Worm (Caenorhabditis elegans) whole organism, midembryonic: ENCODE measurements around the gene fipr-13.

Experiments used
- T22C8.4 ChIP-seq: fragments of 200-800 bp; sonication (Bioruptor generic); IDR thresholded peaks from 2 replicates; pipeline ENCODE4 v1.3.6; 2022; ENCODE audit warnings: missing genetic modification characterization, missing compliant biosample characterization
- cog-1 ChIP-seq: sonication (generic microtip); optimal IDR thresholded peaks from 2 replicates; lab custom pipeline; 2016; ENCODE audit warnings: missing genetic modification characterization, missing compliant biosample characterization
- flt-1 ChIP-seq: fragments of 200-800 bp; sonication (Bioruptor generic); IDR thresholded peaks from 2 replicates; pipeline ENCODE4 v1.3.6; 2022; ENCODE audit warnings: missing genetic modification characterization, missing compliant biosample characterization
- klf-2 ChIP-seq: fragments of 200-800 bp; sonication (Bioruptor generic); conservative IDR thresholded peaks from 2 replicates; pipeline ENCODE4 v1.3.6; 2022; ENCODE audit warnings: missing genetic modification reagents, missing genetic modification characterization, missing compliant biosample characterization
- med-1 ChIP-seq: sonication (generic microtip); optimal IDR thresholded peaks from 2 replicates; lab custom pipeline; 2017; ENCODE audit warnings: missing genetic modification characterization, mild to moderate bottlenecking, missing compliant biosample characterization, antibody characterized with exemption, missing genetic modification reagents; ENCODE audit not compliant: insufficient read depth
- ref-1 ChIP-seq: fragments of 200-800 bp; sonication (Bioruptor generic); conservative IDR thresholded peaks from 2 replicates; pipeline ENCODE4 v1.3.6; 2022; ENCODE audit warnings: missing genetic modification reagents, missing genetic modification characterization, missing compliant biosample characterization
- tab-1 ChIP-seq: fragments of 200-800 bp; sonication (Bioruptor generic); IDR thresholded peaks from 2 replicates; pipeline ENCODE4 v1.3.6; 2022; ENCODE audit warnings: missing genetic modification characterization, missing compliant biosample characterization
- ztf-23 ChIP-seq: fragments of 200-800 bp; sonication (Bioruptor generic); IDR thresholded peaks from 2 replicates; pipeline ENCODE4 v1.3.6; 2022; ENCODE audit warnings: missing genetic modification reagents, missing genetic modification characterization, missing compliant biosample characterization
- ztf-29 ChIP-seq: fragments of 200-800 bp; sonication (Bioruptor generic); IDR thresholded peaks from 2 replicates; pipeline ENCODE4 v1.3.6; 2022; ENCODE audit warnings: missing genetic modification reagents, missing genetic modification characterization, missing compliant biosample characterization

Gene fipr-13

DNA sequence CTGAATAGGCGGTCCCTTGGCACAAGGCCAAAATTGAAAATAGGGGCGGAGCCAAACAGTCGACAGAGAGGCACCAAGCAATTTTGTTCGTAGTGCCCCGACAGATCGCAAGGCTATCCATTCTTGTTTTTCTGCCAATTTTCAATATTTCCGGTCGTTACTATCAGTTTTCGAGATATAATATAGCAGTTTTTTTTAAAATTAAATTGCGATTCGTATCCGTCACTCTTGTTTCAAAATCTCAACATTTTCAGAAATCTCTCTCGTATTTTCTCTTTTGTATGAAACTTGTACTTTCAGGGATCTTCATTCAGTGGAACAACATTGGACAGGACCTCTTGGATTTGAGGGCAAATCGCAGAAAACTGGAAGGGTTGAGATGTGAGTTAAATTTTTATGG, 27.3 kb upstream of the fipr-13 start, which contains the start of gene F57A8.1:
Gene F57A8.1 (plus strand): TSS at position 301 of the 400 bp plus-strand sequence.
- TF ChIP-seq tab-1 (GFP tag; lab: Robert Waterston, UW) (no peak), ztf-29 (GFP tag; lab: Robert Waterston, UW) (no peak)

DNA sequence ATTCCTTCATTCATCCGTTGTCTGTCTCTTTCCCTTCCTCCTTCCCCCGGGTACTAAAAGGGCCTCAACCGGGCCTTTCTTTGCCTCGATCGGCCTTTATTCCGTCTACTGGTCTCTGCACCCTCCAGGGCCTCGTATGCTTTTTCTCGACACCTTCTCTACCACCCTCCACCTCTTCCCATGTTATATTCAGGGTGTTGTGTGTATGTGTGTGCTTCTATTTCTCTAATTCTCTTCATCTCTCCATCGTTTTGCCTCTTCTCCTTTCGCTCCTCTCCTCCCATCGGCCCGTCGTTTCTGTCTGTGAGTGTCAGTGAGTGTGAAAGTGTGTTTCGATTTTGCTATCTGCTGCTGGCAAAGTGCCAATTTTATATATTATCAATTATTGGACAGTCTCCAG, 24.5 kb upstream of the fipr-13 start:
- TF ChIP-seq ref-1 (GFP tag; lab: Robert Waterston, UW) (no peak), cog-1 (peak; percentile 29), tab-1 (GFP tag; lab: Robert Waterston, UW) (0 out of 2 replicates have a peak, but pooled peaks have one; percentile 52), med-1 (no peak), T22C8.4 (GFP tag; lab: Robert Waterston, UW) (no peak), klf-2 (GFP tag; lab: Robert Waterston, UW) (no peak), ztf-23 (GFP tag; lab: Robert Waterston, UW) (peak; percentile 60; the same call in 1 of the 2 replicates), flt-1 (GFP tag; lab: Robert Waterston, UW) (0 out of 2 replicates have a peak, but pooled peaks have one; percentile 61), ztf-29 (GFP tag; lab: Robert Waterston, UW) (no peak)

DNA sequence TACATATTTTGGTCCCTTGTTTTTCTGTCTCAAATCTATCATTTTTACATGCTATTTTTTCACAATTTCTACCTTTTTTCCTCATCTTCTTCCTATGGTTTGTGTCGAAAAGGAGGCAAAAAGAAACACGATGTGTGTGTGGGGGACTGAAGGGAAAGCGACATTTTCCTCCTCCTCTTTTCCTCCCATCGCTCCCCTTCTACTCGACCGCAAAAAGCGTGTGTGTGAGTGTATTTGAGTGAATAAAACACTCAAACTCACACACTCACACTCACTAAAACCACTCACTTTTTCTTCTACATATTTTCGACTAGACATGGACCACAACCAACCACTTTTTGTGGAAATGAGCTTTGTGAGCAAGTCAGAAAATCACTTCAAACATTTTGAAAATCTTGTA, 22.8 kb upstream of the fipr-13 start:
- no peak for TF ChIP-seq ref-1 (GFP tag; lab: Robert Waterston, UW)
- no peak for TF ChIP-seq T22C8.4 (GFP tag; lab: Robert Waterston, UW)
- TF ChIP-seq klf-2 (GFP tag; lab: Robert Waterston, UW) = no peak
- no peak for TF ChIP-seq ztf-23 (GFP tag; lab: Robert Waterston, UW)

DNA sequence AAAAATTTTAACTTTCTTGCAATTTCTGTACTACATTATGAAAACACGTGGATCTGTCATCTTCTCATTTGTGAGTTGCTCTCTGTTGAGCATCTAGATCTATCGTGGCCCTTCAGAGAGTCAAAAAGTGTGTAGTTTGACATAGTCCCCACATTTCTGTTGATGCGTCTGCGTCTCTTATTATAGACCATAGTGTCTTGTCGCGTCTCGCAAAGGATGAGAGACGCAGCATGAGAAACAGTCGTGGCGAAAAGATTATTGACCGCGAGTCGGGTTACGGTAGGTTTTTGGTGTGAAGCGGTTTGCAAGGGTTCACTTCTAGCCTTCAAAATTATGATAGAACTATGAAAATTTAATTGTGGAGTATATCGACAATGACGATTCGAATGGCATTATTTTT, 22.1 kb upstream of the fipr-13 start:
- TF ChIP-seq flt-1 (GFP tag; lab: Robert Waterston, UW) (0 out of 2 replicates have a peak, but pooled peaks have one; percentile 34), tab-1 (GFP tag; lab: Robert Waterston, UW) (no peak), ztf-29 (GFP tag; lab: Robert Waterston, UW) (no peak), med-1 (no peak), cog-1 (peak; percentile 63), klf-2 (GFP tag; lab: Robert Waterston, UW) (no peak), ztf-23 (GFP tag; lab: Robert Waterston, UW) (no peak), ref-1 (GFP tag; lab: Robert Waterston, UW) (no peak), T22C8.4 (GFP tag; lab: Robert Waterston, UW) (peak; percentile 50; the same call in 1 of the 2 replicates)

DNA sequence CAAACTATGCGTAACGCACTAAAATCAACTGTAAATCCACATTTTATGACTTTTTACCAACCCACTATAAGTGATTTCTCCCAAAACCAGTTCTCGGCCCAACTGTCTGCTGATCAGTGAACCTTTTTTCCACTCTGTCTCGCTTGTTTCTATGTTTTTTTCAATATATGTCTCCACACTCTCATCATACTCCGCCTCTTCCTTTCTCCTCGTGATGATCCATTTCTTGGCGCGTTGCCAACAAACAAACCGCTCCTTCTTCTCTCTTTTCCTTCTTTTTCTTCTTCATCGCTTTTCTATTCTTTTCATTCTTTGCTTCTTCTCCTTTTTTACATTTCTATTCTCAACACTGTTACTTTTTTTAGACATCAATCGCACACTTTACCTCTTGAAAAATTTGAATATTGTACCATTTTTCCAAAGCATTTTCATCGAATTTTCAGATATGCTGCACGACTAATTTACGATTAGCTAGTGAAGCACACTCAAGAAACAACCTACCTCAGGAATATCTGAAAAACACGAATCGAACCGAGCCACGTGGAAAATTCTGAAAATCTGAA, 21.0 kb upstream of the fipr-13 start, which contains the start of gene T06E8.8:
Gene T06E8.8 (plus strand): TSS at position 513 of the 563 bp plus-strand sequence.
- TF ChIP-seq flt-1 (GFP tag; lab: Robert Waterston, UW) = no peak
- no peak for TF ChIP-seq ztf-29 (GFP tag; lab: Robert Waterston, UW)
- no peak for TF ChIP-seq tab-1 (GFP tag; lab: Robert Waterston, UW)
- no peak for TF ChIP-seq ztf-23 (GFP tag; lab: Robert Waterston, UW)
- no peak for TF ChIP-seq T22C8.4 (GFP tag; lab: Robert Waterston, UW)
- no peak for TF ChIP-seq ref-1 (GFP tag; lab: Robert Waterston, UW)
- TF ChIP-seq med-1 = no peak
- no peak for TF ChIP-seq cog-1
- TF ChIP-seq klf-2 (GFP tag; lab: Robert Waterston, UW) = no peak

DNA sequence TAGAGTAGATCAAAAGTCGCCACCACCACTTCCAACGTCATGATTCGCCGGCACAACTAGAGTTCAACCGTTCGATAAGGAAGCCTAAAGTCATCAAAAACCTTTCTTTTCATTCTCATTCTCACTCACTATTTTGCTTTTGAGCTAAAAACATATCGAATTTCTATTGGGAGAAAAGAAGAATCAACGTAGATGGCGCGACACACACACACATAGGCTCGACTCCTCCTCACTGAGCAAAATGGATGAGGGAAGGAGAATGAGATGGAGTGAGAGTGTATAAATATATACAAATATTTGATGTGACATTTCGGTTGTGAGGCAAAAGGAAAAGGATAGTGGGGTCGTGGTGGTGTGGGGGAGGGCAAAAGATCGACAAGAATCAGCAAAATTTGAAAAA, 19.6 kb upstream of the fipr-13 start:
- TF ChIP-seq ztf-29 (GFP tag; lab: Robert Waterston, UW) (no peak), med-1 (no peak), T22C8.4 (GFP tag; lab: Robert Waterston, UW) (no peak), flt-1 (GFP tag; lab: Robert Waterston, UW) (no peak), cog-1 (no peak), ztf-23 (GFP tag; lab: Robert Waterston, UW) (no peak), tab-1 (GFP tag; lab: Robert Waterston, UW) (no peak), ref-1 (GFP tag; lab: Robert Waterston, UW) (no peak), klf-2 (GFP tag; lab: Robert Waterston, UW) (no peak)

DNA sequence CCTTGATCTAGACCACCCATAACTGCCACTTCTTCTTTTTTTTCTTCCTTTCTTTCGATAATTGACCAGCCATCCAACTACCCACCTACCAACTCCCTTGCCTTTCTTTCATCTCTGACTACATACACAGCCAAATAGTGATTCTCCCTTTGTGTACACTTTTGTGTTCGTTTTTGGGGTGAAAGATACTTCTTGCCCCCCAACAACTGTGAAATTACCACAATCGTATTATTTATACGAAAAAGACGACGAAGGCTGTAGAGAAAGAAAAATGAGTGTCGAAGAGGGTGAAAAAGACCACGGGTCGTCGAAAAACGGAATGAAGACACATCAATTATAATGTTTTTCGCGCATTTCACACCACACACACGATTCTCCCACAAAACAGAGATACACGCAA, 17.8 kb upstream of the fipr-13 start:
- TF ChIP-seq klf-2 (GFP tag; lab: Robert Waterston, UW) (no peak), ref-1 (GFP tag; lab: Robert Waterston, UW) (no peak), flt-1 (GFP tag; lab: Robert Waterston, UW) (no peak), cog-1 (no peak), med-1 (no peak), tab-1 (GFP tag; lab: Robert Waterston, UW) (no peak), ztf-23 (GFP tag; lab: Robert Waterston, UW) (no peak), ztf-29 (GFP tag; lab: Robert Waterston, UW) (no peak), T22C8.4 (GFP tag; lab: Robert Waterston, UW) (no peak)

DNA sequence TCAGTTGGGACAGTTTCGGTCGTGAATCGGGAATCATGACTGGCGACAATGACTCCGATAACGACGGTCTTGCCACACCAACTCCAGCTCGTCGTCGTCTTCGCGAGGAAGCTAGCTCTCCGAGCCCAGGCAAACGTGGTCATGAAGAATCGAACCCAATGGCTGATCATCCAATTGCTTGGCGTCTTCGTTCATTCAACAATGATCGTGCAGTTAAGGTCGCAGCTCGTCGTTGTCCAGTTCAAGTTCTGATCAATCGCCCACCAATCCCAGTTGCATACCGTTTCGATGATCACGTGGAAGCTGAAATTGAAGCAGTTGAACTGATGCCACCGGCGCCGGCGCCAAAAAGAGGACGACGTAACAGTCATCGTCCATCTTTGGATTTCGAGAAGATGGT, 17.1 kb upstream of the fipr-13 start:
- TF ChIP-seq klf-2 (GFP tag; lab: Robert Waterston, UW) (no peak), med-1 (no peak), T22C8.4 (GFP tag; lab: Robert Waterston, UW) (no peak), cog-1 (no peak), tab-1 (GFP tag; lab: Robert Waterston, UW) (no peak), ref-1 (GFP tag; lab: Robert Waterston, UW) (no peak), ztf-29 (GFP tag; lab: Robert Waterston, UW) (no peak), flt-1 (GFP tag; lab: Robert Waterston, UW) (no peak), ztf-23 (GFP tag; lab: Robert Waterston, UW) (no peak)

DNA sequence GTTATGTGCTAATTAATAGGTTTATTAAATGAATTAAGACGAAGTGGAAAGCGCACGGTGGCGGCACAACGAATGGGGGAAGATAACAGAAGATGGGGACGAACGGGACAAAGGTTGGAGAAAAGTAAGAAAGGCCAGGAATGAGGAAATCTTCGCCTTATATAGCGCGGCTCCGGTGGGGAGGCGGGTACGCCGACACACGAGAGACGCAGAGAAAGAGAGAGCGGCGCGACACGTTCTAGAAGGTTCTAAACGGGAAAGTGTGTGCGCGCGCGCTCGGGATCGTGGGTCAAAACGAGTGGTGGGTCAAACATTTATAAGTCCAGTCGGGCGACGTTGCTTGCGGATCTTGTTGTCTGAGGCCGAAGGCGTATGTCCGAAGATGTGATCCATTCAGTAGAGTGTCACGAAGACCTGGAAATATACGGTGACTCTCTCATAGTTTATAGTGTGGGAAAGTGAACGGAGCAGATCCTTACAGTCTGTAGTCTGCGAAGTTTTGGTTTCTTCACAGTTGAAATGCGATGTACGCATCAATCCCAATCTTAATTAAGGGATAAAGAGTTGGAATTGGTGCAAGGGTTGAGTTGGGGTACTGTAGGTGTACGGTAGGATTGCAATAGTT, 15.0 kb upstream of the fipr-13 start:
- TF ChIP-seq ref-1 (GFP tag; lab: Robert Waterston, UW) = 0 out of 2 replicates have a peak, but pooled peaks have one; percentile 16
- TF ChIP-seq flt-1 (GFP tag; lab: Robert Waterston, UW) = peak; percentile 63; the same call in 1 of the 2 replicates
- TF ChIP-seq T22C8.4 (GFP tag; lab: Robert Waterston, UW) = 0 out of 2 replicates have a peak, but pooled peaks have one; percentile 24
